Worm (Caenorhabditis elegans) whole organism, mixed stage, embryonic: Measurements from ENCODE around the gene F26A10.2.
"Not testable (repeated sequence)": the region's sequence is repeated elsewhere in the genome, so short reads cannot be mapped to it uniquely, and the experiment has no call there.

ENCODE experiments used
- M03D4.4 ChIP-seq: sonication (generic microtip); optimal IDR thresholded peaks from 2 replicates; lab custom pipeline; 2017; ENCODE audit warnings: mild to moderate bottlenecking, missing genetic modification characterization, missing compliant biosample characterization
- bed-3 ChIP-seq: fragments of 200-800 bp; sonication (Bioruptor generic); optimal IDR thresholded peaks from 3 replicates; lab custom pipeline; 2018; ENCODE audit warnings: mild to moderate bottlenecking, missing genetic modification characterization, moderate library complexity, missing compliant biosample characterization
- blmp-1 ChIP-seq: fragments of 150-350 bp; optimal IDR thresholded peaks from 2 replicates; lab custom pipeline; 2014; ENCODE audit warnings: missing biosample characterization, missing genetic modification characterization
- ces-1 ChIP-seq: fragments of 150-350 bp; optimal IDR thresholded peaks from 2 replicates; lab custom pipeline; 2014; ENCODE audit warnings: missing biosample characterization, missing genetic modification reagents, missing genetic modification characterization
- elt-3 ChIP-seq: fragments of 150-350 bp; optimal IDR thresholded peaks from 2 replicates; lab custom pipeline; 2014; ENCODE audit warnings: missing biosample characterization, missing genetic modification characterization
- lin-13 ChIP-seq: fragments of 150-350 bp; optimal IDR thresholded peaks from 2 replicates; lab custom pipeline; 2014; ENCODE audit warnings: missing biosample characterization, missing genetic modification characterization
- nhr-12 ChIP-seq: fragments of 150-350 bp; optimal IDR thresholded peaks from 2 replicates; lab custom pipeline; 2014; ENCODE audit warnings: missing biosample characterization, missing genetic modification characterization
- nhr-237 ChIP-seq: fragments of 150-350 bp; optimal IDR thresholded peaks from 2 replicates; lab custom pipeline; 2014; ENCODE audit warnings: missing biosample characterization, missing genetic modification characterization
- nhr-28 ChIP-seq: fragments of 150-350 bp; optimal IDR thresholded peaks from 2 replicates; lab custom pipeline; 2014; ENCODE audit warnings: missing biosample characterization, missing genetic modification characterization
- snpc-4 ChIP-seq: fragments of 150-350 bp; optimal IDR thresholded peaks from 2 replicates; lab custom pipeline; 2014; ENCODE audit warnings: missing biosample characterization, missing genetic modification characterization
- sptf-1 ChIP-seq: sonication (generic microtip); optimal IDR thresholded peaks from 2 replicates; lab custom pipeline; 2017; ENCODE audit warnings: mild to moderate bottlenecking, missing genetic modification characterization, moderate library complexity, missing compliant biosample characterization
- unc-39 ChIP-seq: fragments of 150-350 bp; optimal IDR thresholded peaks from 2 replicates; lab custom pipeline; 2014; ENCODE audit warnings: missing biosample characterization, missing genetic modification characterization

ce11 chrX:7664819-7665218 is 19.6 kb upstream of the F26A10.2 start, which contains the start of gene dhs-29:
- TF ChIP-seq blmp-1 (tag; lab: Kevin White, UChicago); ces-1 (GFP tag; lab: Kevin White, UChicago); M03D4.4 (tag; lab: Kevin White, UChicago); unc-39 (tag; lab: Kevin White, UChicago); lin-13; nhr-237; nhr-12 (tag; lab: Kevin White, UChicago); elt-3 (tag; lab: Kevin White, UChicago); sptf-1 (tag; lab: Kevin White, UChicago); nhr-28 (tag; lab: Kevin White, UChicago); bed-3 (GFP tag; lab: Kevin White, UChicago); snpc-4 (tag; lab: Kevin White, UChicago): not testable (repeated sequence)
